Fruit fly (Drosophila melanogaster) whole organism, embryonic: ENCODE data around the gene Kdsr.

Experiments used
- Atf3 ChIP-seq: fragments of 200-800 bp; sonication (Bioruptor generic); optimal IDR thresholded peaks from 3 replicates; lab custom pipeline; 2016; ENCODE audit warnings: missing biosample characterization, missing genetic modification characterization
- CG10462 ChIP-seq: fragments of 200-800 bp; sonication (Bioruptor generic); optimal IDR thresholded peaks from 2 replicates; lab custom pipeline; 2016; ENCODE audit warnings: missing biosample characterization, missing genetic modification characterization
- CG10543 ChIP-seq: fragments of 200-800 bp; sonication (Bioruptor generic); optimal IDR thresholded peaks from 3 replicates; lab custom pipeline; 2017; ENCODE audit warnings: missing biosample characterization, mild to moderate bottlenecking, missing genetic modification characterization, moderate library complexity
- CG13123 ChIP-seq: fragments of 200-800 bp; sonication (Bioruptor generic); optimal IDR thresholded peaks from 2 replicates; lab custom pipeline; 2016; ENCODE audit warnings: missing biosample characterization, missing genetic modification characterization
- CG14050 ChIP-seq: fragments of 200-800 bp; sonication (Bioruptor generic); IDR thresholded peaks from 3 replicates; pipeline ENCODE4 v1.3.6; 2022; ENCODE audit warnings: missing biosample characterization, missing genetic modification characterization
- CG15073 ChIP-seq: fragments of 200-800 bp; sonication (Bioruptor generic); optimal IDR thresholded peaks from 2 replicates; lab custom pipeline; 2016; ENCODE audit warnings: missing biosample characterization, missing genetic modification characterization
- CG1529 ChIP-seq: fragments of 200-800 bp; sonication (Bioruptor generic); optimal IDR thresholded peaks from 3 replicates; lab custom pipeline; 2018; ENCODE audit warnings: missing biosample characterization, missing genetic modification characterization
- CG16863 ChIP-seq: fragments of 200-800 bp; sonication (Bioruptor generic); optimal IDR thresholded peaks from 3 replicates; lab custom pipeline; 2016; ENCODE audit warnings: missing biosample characterization, missing genetic modification characterization
- CG17612 ChIP-seq: fragments of 200-800 bp; sonication (Bioruptor generic); IDR thresholded peaks from 2 replicates; pipeline ENCODE4 v1.3.6; 2022; ENCODE audit warnings: missing biosample characterization, missing genetic modification characterization
- CG17829 ChIP-seq: fragments of 200-800 bp; optimal IDR thresholded peaks from 2 replicates; lab custom pipeline; 2019; ENCODE audit warnings: missing biosample characterization, mild to moderate bottlenecking, missing genetic modification characterization, moderate library complexity
- CG18262 ChIP-seq: fragments of 200-800 bp; optimal IDR thresholded peaks from 3 replicates; lab custom pipeline; 2019; ENCODE audit warnings: missing biosample characterization, mild to moderate bottlenecking, missing genetic modification characterization, moderate library complexity
- CG18476 ChIP-seq: fragments of 200-800 bp; sonication (Bioruptor generic); optimal IDR thresholded peaks from 2 replicates; lab custom pipeline; 2016; ENCODE audit warnings: missing biosample characterization, mild to moderate bottlenecking, missing genetic modification characterization
- CG30431 ChIP-seq: fragments of 200-800 bp; sonication (Bioruptor generic); optimal IDR thresholded peaks from 2 replicates; lab custom pipeline; 2017; ENCODE audit warnings: missing biosample characterization, missing genetic modification characterization
- CG31224 ChIP-seq: fragments of 200-800 bp; sonication (Bioruptor generic); IDR thresholded peaks from 2 replicates; pipeline ENCODE4 v1.3.6; 2022; ENCODE audit warnings: missing biosample characterization, missing genetic modification characterization
- CG4282 ChIP-seq: fragments of 200-800 bp; sonication (Bioruptor generic); optimal IDR thresholded peaks from 2 replicates; lab custom pipeline; 2016; ENCODE audit warnings: missing biosample characterization, missing genetic modification characterization
- CG4854 ChIP-seq: fragments of 200-800 bp; sonication (Bioruptor generic); optimal IDR thresholded peaks from 2 replicates; lab custom pipeline; 2016; ENCODE audit warnings: missing biosample characterization, missing genetic modification characterization, inconsistent platforms
- CG8765 ChIP-seq: fragments of 200-800 bp; sonication (Bioruptor generic); IDR thresholded peaks from 2 replicates; pipeline ENCODE4 v1.3.6; 2022; ENCODE audit warnings: missing biosample characterization, missing genetic modification characterization
- D19A ChIP-seq: fragments of 200-800 bp; optimal IDR thresholded peaks from 3 replicates; lab custom pipeline; 2019; ENCODE audit warnings: missing biosample characterization, mild to moderate bottlenecking, missing genetic modification characterization, moderate library complexity
- Deaf1 ChIP-seq: fragments of 200-800 bp; optimal IDR thresholded peaks from 3 replicates; lab custom pipeline; 2019; ENCODE audit warnings: missing biosample characterization, mild to moderate bottlenecking, missing genetic modification characterization, moderate library complexity
- Dip2 ChIP-seq: fragments of 200-800 bp; sonication (Bioruptor generic); IDR thresholded peaks from 2 replicates; pipeline ENCODE4 v1.3.6; 2022; ENCODE audit warnings: missing biosample characterization, missing genetic modification characterization
- Eip74EF ChIP-seq, 2 experiments: fragments of 200-800 bp in 1 of 2; fragments of >200 bp in 1 of 2; sonication (Bioruptor generic) in 1 of 2; optimal IDR thresholded peaks; 2 replicates each; lab custom pipeline; 2017 to 2019; ENCODE audit warnings: missing biosample characterization in 2 of 2, missing genetic modification characterization in 2 of 2, mild to moderate bottlenecking in 1 of 2, moderate library complexity in 1 of 2
- H15 ChIP-seq: fragments of 200-800 bp; sonication (Bioruptor generic); IDR thresholded peaks from 3 replicates; pipeline ENCODE4 v1.3.6; 2022; ENCODE audit warnings: missing biosample characterization, missing genetic modification characterization
- Hey ChIP-seq: fragments of 200-800 bp; sonication (Bioruptor generic); optimal IDR thresholded peaks from 3 replicates; lab custom pipeline; 2018; ENCODE audit warnings: missing biosample characterization, mild to moderate bottlenecking, missing genetic modification characterization
- Kr ChIP-seq: fragments of 200-800 bp; sonication (Bioruptor generic); optimal IDR thresholded peaks from 2 replicates; lab custom pipeline; 2017; ENCODE audit warnings: missing biosample characterization, mild to moderate bottlenecking, missing genetic modification characterization
- Meics ChIP-seq: fragments of 200-800 bp; sonication (Bioruptor generic); optimal IDR thresholded peaks from 2 replicates; lab custom pipeline; 2017; ENCODE audit warnings: missing biosample characterization, mild to moderate bottlenecking, missing genetic modification characterization
- NC2α ChIP-seq: fragments of 200-800 bp; sonication (Bioruptor generic); optimal IDR thresholded peaks from 2 replicates; lab custom pipeline; 2016; ENCODE audit warnings: missing biosample characterization, missing genetic modification characterization
- Nf-YC ChIP-seq: fragments of 200-800 bp; optimal IDR thresholded peaks from 3 replicates; lab custom pipeline; 2019; ENCODE audit warnings: missing biosample characterization, mild to moderate bottlenecking, missing genetic modification characterization, moderate library complexity
- Sry-δ ChIP-seq: fragments of 200-800 bp; sonication (Bioruptor generic); optimal IDR thresholded peaks from 2 replicates; lab custom pipeline; 2016; ENCODE audit warnings: missing biosample characterization, missing genetic modification characterization
- Tbp ChIP-seq: fragments of >200 bp; optimal IDR thresholded peaks from 2 replicates; lab custom pipeline; 2018; ENCODE audit warnings: missing biosample characterization, missing genetic modification characterization
- YL-1 ChIP-seq: fragments of 200-800 bp; sonication (Bioruptor generic); optimal IDR thresholded peaks from 3 replicates; lab custom pipeline; 2017; ENCODE audit warnings: missing biosample characterization, mild to moderate bottlenecking, missing genetic modification characterization
- amos ChIP-seq: fragments of 200-800 bp; sonication (Bioruptor generic); IDR thresholded peaks from 2 replicates; pipeline ENCODE4 v1.3.6; 2022; ENCODE audit warnings: missing biosample characterization, missing genetic modification characterization; ENCODE audit not compliant: partially characterized antibody
- ara ChIP-seq: fragments of 200-800 bp; sonication (Bioruptor generic); IDR thresholded peaks from 2 replicates; pipeline ENCODE4 v1.3.6; 2022; ENCODE audit warnings: missing biosample characterization, missing genetic modification characterization
- br ChIP-seq: fragments of >200 bp; optimal IDR thresholded peaks from 2 replicates; lab custom pipeline; 2017
- chm ChIP-seq: fragments of 200-800 bp; sonication (Bioruptor generic); IDR thresholded peaks from 2 replicates; pipeline ENCODE4 v1.3.6; 2022; ENCODE audit warnings: missing biosample characterization, missing genetic modification characterization
- chn ChIP-seq: fragments of 200-800 bp; sonication (Bioruptor generic); optimal IDR thresholded peaks from 2 replicates; lab custom pipeline; 2016; ENCODE audit warnings: missing biosample characterization, missing genetic modification characterization
- crc ChIP-seq: fragments of 200-800 bp; sonication (Bioruptor generic); optimal IDR thresholded peaks from 2 replicates; lab custom pipeline; 2016; ENCODE audit warnings: missing biosample characterization, missing genetic modification characterization
- cwo ChIP-seq: fragments of 200-800 bp; sonication (Bioruptor generic); optimal IDR thresholded peaks from 3 replicates; lab custom pipeline; 2017; ENCODE audit warnings: missing biosample characterization, missing genetic modification characterization, mild to moderate bottlenecking, moderate library complexity, missing genetic modification reagents
- da ChIP-seq: fragments of 200-800 bp; sonication (Bioruptor generic); optimal IDR thresholded peaks from 2 replicates; lab custom pipeline; 2016; ENCODE audit warnings: missing biosample characterization, missing genetic modification characterization
- esg ChIP-seq: fragments of 200-800 bp; sonication (Bioruptor generic); conservative IDR thresholded peaks from 2 replicates; pipeline ENCODE4 v1.3.6; 2022; ENCODE audit warnings: missing biosample characterization, missing genetic modification characterization
- h ChIP-seq: fragments of >200 bp; optimal IDR thresholded peaks from 2 replicates; lab custom pipeline; 2017
- her ChIP-seq: fragments of 200-800 bp; sonication (Bioruptor generic); optimal IDR thresholded peaks from 2 replicates; lab custom pipeline; 2016; ENCODE audit warnings: missing biosample characterization, missing genetic modification characterization
- kni ChIP-seq: fragments of 200-800 bp; sonication (Bioruptor generic); optimal IDR thresholded peaks from 3 replicates; lab custom pipeline; 2017; ENCODE audit warnings: mild to moderate bottlenecking, missing biosample characterization, missing genetic modification reagents, missing genetic modification characterization
- lbe ChIP-seq: fragments of 200-800 bp; sonication (Bioruptor generic); optimal IDR thresholded peaks from 2 replicates; lab custom pipeline; 2016; ENCODE audit warnings: missing biosample characterization, mild to moderate bottlenecking, missing genetic modification characterization
- pum ChIP-seq: fragments of 200-800 bp; sonication (Bioruptor generic); optimal IDR thresholded peaks from 2 replicates; lab custom pipeline; 2016; ENCODE audit warnings: missing biosample characterization, missing genetic modification characterization
- salm ChIP-seq: fragments of 200-800 bp; sonication (Bioruptor generic); optimal IDR thresholded peaks from 2 replicates; lab custom pipeline; 2018; ENCODE audit warnings: missing biosample characterization, mild to moderate bottlenecking, missing genetic modification characterization
- sc ChIP-seq, 3 experiments: fragments of >200 bp in 2 of 3; fragments of 200-800 bp in 1 of 3; sonication (Bioruptor generic) in 1 of 3; optimal IDR thresholded peaks; 2 replicates in 2 of 3; 3 replicates in 1 of 3; lab custom pipeline; 2017; ENCODE audit warnings: mild to moderate bottlenecking in 1 of 3, missing biosample characterization in 1 of 3, missing genetic modification characterization in 1 of 3, missing genetic modification reagents in 1 of 3
- schlank ChIP-seq: fragments of 200-800 bp; sonication (Bioruptor generic); optimal IDR thresholded peaks from 2 replicates; lab custom pipeline; 2018; ENCODE audit warnings: missing biosample characterization, mild to moderate bottlenecking, missing genetic modification characterization
- sisA ChIP-seq: fragments of 200-800 bp; sonication (Bioruptor generic); IDR thresholded peaks from 2 replicates; pipeline ENCODE4 v1.3.6; 2022; ENCODE audit warnings: missing biosample characterization, missing genetic modification characterization
- slp2 ChIP-seq: fragments of 200-800 bp; sonication (Bioruptor generic); optimal IDR thresholded peaks from 2 replicates; lab custom pipeline; 2016; ENCODE audit warnings: missing biosample characterization, missing genetic modification characterization
- so ChIP-seq: fragments of 200-800 bp; sonication (Bioruptor generic); IDR thresholded peaks from 3 replicates; pipeline ENCODE4 v1.3.6; 2022; ENCODE audit warnings: missing biosample characterization, missing genetic modification characterization
- tgo ChIP-seq: fragments of 200-800 bp; sonication (Bioruptor generic); IDR thresholded peaks from 3 replicates; pipeline ENCODE4 v1.3.6; 2022; ENCODE audit warnings: missing biosample characterization, missing genetic modification characterization

Kdsr gene

dm6 chr3R:25258628-25259240, 3.6 kb downstream of the Kdsr start, which contains the start of gene CG11857 (continued):
- peak; percentile 96 for TF ChIP-seq Meics
- TF ChIP-seq ara, result peak; percentile 98
- TF ChIP-seq CG4854, result peak; percentile 96
- TF ChIP-seq CG30431, result peak; percentile 97
- peak; percentile 87 for TF ChIP-seq Hey (tag; lab: Kevin White, UChicago)
- TF ChIP-seq slp2 (GFP tag; lab: Kevin White, UChicago), result peak; percentile 96
- peak; percentile 96 for TF ChIP-seq schlank (tag; lab: Kevin White, UChicago)
- peak; percentile 21 for TF ChIP-seq Kr (GFP tag; lab: Kevin White, UChicago)
- peak; percentile 96 for TF ChIP-seq CG4282 (GFP tag; lab: Kevin White, UChicago)
- TF ChIP-seq CG18262, result peak; percentile 96
- peak; percentile 98 for TF ChIP-seq chn
- peak in 1 of 2 experiments; percentile 85 for TF ChIP-seq Eip74EF (GFP tag; optimal IDR thresholded peaks at IDR 0.05; lab: Kevin White, UChicago)
- peak; percentile 97 for TF ChIP-seq CG31224 (GFP tag; lab: Robert Waterston, UW)
- TF ChIP-seq Atf3 (GFP tag; lab: Kevin White, UChicago), result peak; percentile 98
- TF ChIP-seq h (lab: Kevin White, UChicago), result no peak
- peak; percentile 98 for TF ChIP-seq CG14050 (GFP tag; lab: Robert Waterston, UW)
- TF ChIP-seq da (GFP tag; lab: Kevin White, UChicago), result peak; percentile 95
- TF ChIP-seq sisA, result peak; percentile 99
- peak; percentile 95 for TF ChIP-seq crc
- peak; percentile 98 for TF ChIP-seq amos (GFP tag; lab: Robert Waterston, UW)
- TF ChIP-seq Tbp, result no peak
- peak; percentile 99 for TF ChIP-seq H15 (GFP tag; lab: Robert Waterston, UW)
- TF ChIP-seq Deaf1 (tag; lab: Kevin White, UChicago), result peak; percentile 79
- TF ChIP-seq CG13123 (GFP tag; lab: Kevin White, UChicago), result peak; percentile 97
- TF ChIP-seq sc (optimal IDR thresholded peaks at IDR 0.05; lab: Kevin White, UChicago), result no peak
- TF ChIP-seq sc (GFP tag; optimal IDR thresholded peaks at IDR 0.05; lab: Kevin White, UChicago), result peak; percentile 94
- TF ChIP-seq Sry-δ, result peak; percentile 99
- TF ChIP-seq chm, result peak; percentile 98
- TF ChIP-seq YL-1 (GFP tag; lab: Kevin White, UChicago), result peak; percentile 97
- TF ChIP-seq esg (GFP tag; lab: Robert Waterston, UW), result peak; percentile 99
- TF ChIP-seq kni (GFP tag; lab: Kevin White, UChicago), result peak; percentile 88
- TF ChIP-seq Dip2 (GFP tag; lab: Robert Waterston, UW), result peak; percentile 80
- peak; percentile 92 for TF ChIP-seq her (GFP tag; lab: Kevin White, UChicago)
- TF ChIP-seq cwo (GFP tag; lab: Kevin White, UChicago), result peak; percentile 90
- TF ChIP-seq CG18476 (GFP tag; lab: Kevin White, UChicago), result peak; percentile 97
- peak; percentile 99 for TF ChIP-seq pum (GFP tag; lab: Kevin White, UChicago)
- peak; percentile 95 for TF ChIP-seq CG10543 (GFP tag; lab: Kevin White, UChicago)
- peak; percentile 90 for TF ChIP-seq NC2α
- peak; percentile 96 for TF ChIP-seq CG16863 (GFP tag; lab: Kevin White, UChicago)
- peak; percentile 97 for TF ChIP-seq so (GFP tag; lab: Robert Waterston, UW)
- TF ChIP-seq CG15073 (GFP tag; lab: Kevin White, UChicago), result peak; percentile 80
- no peak for TF ChIP-seq br (lab: Kevin White, UChicago)
- peak; percentile 88 for TF ChIP-seq salm (tag; lab: Kevin White, UChicago)
- TF ChIP-seq tgo (GFP tag; lab: Robert Waterston, UW), result peak; percentile 99
- peak; percentile 92 for TF ChIP-seq D19A
- TF ChIP-seq CG1529 (GFP tag; lab: Kevin White, UChicago), result peak; percentile 94
- TF ChIP-seq lbe (GFP tag; lab: Kevin White, UChicago), result peak; percentile 96
- peak; percentile 98 for TF ChIP-seq CG17829 (tag; lab: Kevin White, UChicago)
- peak; percentile 98 for TF ChIP-seq CG8765
- peak; percentile 97 for TF ChIP-seq CG10462
- peak; percentile 87 for TF ChIP-seq Nf-YC (tag; lab: Kevin White, UChicago)
- peak; percentile 97 for TF ChIP-seq CG17612 (GFP tag; lab: Robert Waterston, UW)
